Worm (Caenorhabditis elegans): ENCODE data around the gene frpr-11.
A peak's percentile ranks its signal among the peaks of the same experiment; 100 is the strongest.

The frpr-11 gene

ce11 chrV:8903916-8904315 lies 3.1 kb upstream of the frpr-11 start:
- peak; percentile 63 for TF ChIP-seq aha-1 (tag)
- TF ChIP-seq hlh-30 (tag; optimal IDR thresholded peaks at IDR 0.05; ENCODE audit: insufficient read depth): no peak
- TF ChIP-seq lin-39 (tag; optimal IDR thresholded peaks at IDR 0.05): no peak

ce11 chrV:8905656-8906055 lies 1.3 kb upstream of the frpr-11 start:
- TF ChIP-seq nhr-77 (tag; optimal IDR thresholded peaks at IDR 0.05) (peak; percentile 29), php-3 (GFP tag; IDR thresholded peaks at IDR 0.05) (peak; percentile 88), Y105C5A.15 (GFP tag; IDR thresholded peaks at IDR 0.05) (no peak), tra-1 (GFP tag; IDR thresholded peaks at IDR 0.05) (0 out of 2 replicates have a peak, but pooled peaks have one; percentile 35), daf-16 (GFP tag; optimal IDR thresholded peaks at IDR 0.05) (no peak), daf-16 (tag; optimal IDR thresholded peaks at IDR 0.05) (peak; percentile 79), hlh-11 (tag; optimal IDR thresholded peaks at IDR 0.05) (peak; percentile 74), T20F7.1 (GFP tag; optimal IDR thresholded peaks at IDR 0.05) (peak; percentile 22), nhr-28 (tag; optimal IDR thresholded peaks at IDR 0.05) (peak; percentile 76), dve-1 (tag; optimal IDR thresholded peaks at IDR 0.05; ENCODE audit: insufficient read depth) (peak; percentile 86), dmd-6 (GFP tag; IDR thresholded peaks at IDR 0.05) (peak; percentile 82), fos-1 (tag; optimal IDR thresholded peaks at IDR 0.05) (no peak), lin-1 (GFP tag; IDR thresholded peaks at IDR 0.05) (peak; percentile 67), vab-7 (GFP tag; IDR thresholded peaks at IDR 0.05) (no peak), mdl-1 (tag; optimal IDR thresholded peaks at IDR 0.05) (peak in 1 of 2 experiments; percentile 17), pqm-1 (tag; optimal IDR thresholded peaks at IDR 0.05) (peak; percentile 95), hlh-30 (tag; optimal IDR thresholded peaks at IDR 0.05; ENCODE audit: insufficient read depth) (peak; percentile 49)

- TF ChIP-seq nhr-76 (tag; optimal IDR thresholded peaks at IDR 0.05) (no peak), dmd-6 (GFP tag; IDR thresholded peaks at IDR 0.05) (no peak), D1046.2 (GFP tag; IDR thresholded peaks at IDR 0.05) (no peak), vab-7 (GFP tag; IDR thresholded peaks at IDR 0.05) (no peak), nhr-111 (GFP tag; optimal IDR thresholded peaks at IDR 0.05) (no peak), lin-29 (GFP tag; IDR thresholded peaks at IDR 0.05) (no peak), daf-19 (GFP tag; conservative IDR thresholded peaks at IDR 0.05) (no peak), skn-1 (tag; optimal IDR thresholded peaks at IDR 0.05) (no peak), gei-8 (GFP tag; optimal IDR thresholded peaks at IDR 0.05) (no peak), mxl-2 (GFP tag; conservative IDR thresholded peaks at IDR 0.05) (no peak), mxl-3 (GFP tag; optimal IDR thresholded peaks at IDR 0.05) (no peak), lin-39 (tag; optimal IDR thresholded peaks at IDR 0.05) (no peak), daf-12 (tag; optimal IDR thresholded peaks at IDR 0.05) (no peak)
Measured at ce11 chrV:8913940-8914339, 6.9 kb downstream of the frpr-11 start, which contains the start of gene mod-1. Gene mod-1 (minus strand): TSS chrV:8914040.

- no peak for TF ChIP-seq madf-5 (GFP tag; IDR thresholded peaks at IDR 0.05)
- TF ChIP-seq nhr-102 (tag; optimal IDR thresholded peaks at IDR 0.05): peak; percentile 50
- peak; percentile 35 for TF ChIP-seq nhr-28 (tag; optimal IDR thresholded peaks at IDR 0.05)
- TF ChIP-seq daf-16 (GFP tag; optimal IDR thresholded peaks at IDR 0.05): peak in 1 of 2 experiments; percentile 93
- peak; percentile 99 for TF ChIP-seq daf-16 (tag; optimal IDR thresholded peaks at IDR 0.05)
- no peak for TF ChIP-seq tra-1 (GFP tag; IDR thresholded peaks at IDR 0.05)
- peak in 1 of 2 experiments; percentile 89 for TF ChIP-seq unc-62 (GFP tag; optimal IDR thresholded peaks at IDR 0.05 in 1 of 2)
- no peak for TF ChIP-seq unc-62 (tag; optimal IDR thresholded peaks at IDR 0.05)
- TF ChIP-seq hlh-11 (tag; optimal IDR thresholded peaks at IDR 0.05): peak; percentile 72
- no peak for TF ChIP-seq Y105C5A.15 (GFP tag; IDR thresholded peaks at IDR 0.05)
- TF ChIP-seq php-3 (GFP tag; IDR thresholded peaks at IDR 0.05): peak; percentile 78
- peak in 1 of 2 experiments; percentile 16 for TF ChIP-seq hif-1 (tag; optimal IDR thresholded peaks at IDR 0.05)
- TF ChIP-seq dmd-6 (GFP tag; IDR thresholded peaks at IDR 0.05): peak; percentile 16; the same call in 1 of the 2 replicates
- TF ChIP-seq dve-1 (tag; optimal IDR thresholded peaks at IDR 0.05; ENCODE audit: insufficient read depth): peak; percentile 72
- TF ChIP-seq nhr-48 (tag; optimal IDR thresholded peaks at IDR 0.05): peak; percentile 13
Measured at ce11 chrV:8922781-8923180, 15.8 kb downstream of the frpr-11 start, which contains the start of gene ttr-47. Gene ttr-47 (plus strand): TSS chrV:8923088.

Data from whole organism, L4 larva.